Worm (Caenorhabditis elegans): ENCODE results near the gene snai-1.

snai-1 gene

ce11 chrIV:274185-274584 lies 39.3 kb downstream of the snai-1 start, which contains the start of gene sma-10:
Gene sma-10, plus strand, starts transcription at chrIV:274420.
- no peak for TF ChIP-seq nhr-25 (tag; optimal IDR thresholded peaks at IDR 0.05; ENCODE audit: borderline replicate concordance, insufficient read depth)
- peak; percentile 74 for TF ChIP-seq mep-1 (tag; optimal IDR thresholded peaks at IDR 0.05)
- TF ChIP-seq R02D3.7 (tag; optimal IDR thresholded peaks at IDR 0.05), result no peak
- no peak for TF ChIP-seq snpc-4 (tag; optimal IDR thresholded peaks at IDR 0.05)
- TF ChIP-seq dve-1 (tag; optimal IDR thresholded peaks at IDR 0.05; ENCODE audit: insufficient read depth), result peak; percentile 98
- no peak for TF ChIP-seq lin-15B (tag; optimal IDR thresholded peaks at IDR 0.05)
- TF ChIP-seq lin-38 (GFP tag; IDR thresholded peaks at IDR 0.05), result peak; percentile 52
- peak; percentile 78; the same call in 1 of the 2 replicates for TF ChIP-seq lin-1 (GFP tag; IDR thresholded peaks at IDR 0.05)
- TF ChIP-seq tra-1 (GFP tag; IDR thresholded peaks at IDR 0.05), result peak; percentile 15; the same call in 1 of the 2 replicates
- TF ChIP-seq php-3 (GFP tag; IDR thresholded peaks at IDR 0.05), result peak; percentile 89
- TF ChIP-seq nhr-102 (tag; optimal IDR thresholded peaks at IDR 0.05), result peak; percentile 58
- no peak for TF ChIP-seq ceh-32 (tag; optimal IDR thresholded peaks at IDR 0.05; ENCODE audit: poor library complexity)
- no peak for TF ChIP-seq zag-1 (tag; optimal IDR thresholded peaks at IDR 0.05)
- no peak for TF ChIP-seq gei-8 (GFP tag; optimal IDR thresholded peaks at IDR 0.05)
- TF ChIP-seq hlh-11 (tag; optimal IDR thresholded peaks at IDR 0.05), result peak; percentile 93
- TF ChIP-seq mdl-1 (tag; optimal IDR thresholded peaks at IDR 0.05), result peak in 1 of 2 experiments; percentile 61
- TF ChIP-seq nhr-76 (tag; optimal IDR thresholded peaks at IDR 0.05), result no peak
- peak in 1 of 2 experiments; percentile 29 for TF ChIP-seq hif-1 (tag; optimal IDR thresholded peaks at IDR 0.05)
- peak in 1 of 2 experiments; percentile 49 for TF ChIP-seq unc-62 (GFP tag; optimal IDR thresholded peaks at IDR 0.05 in 1 of 2)
- no peak for TF ChIP-seq unc-62 (tag; optimal IDR thresholded peaks at IDR 0.05)
- TF ChIP-seq pqm-1 (tag; optimal IDR thresholded peaks at IDR 0.05), result peak; percentile 99
- no peak for TF ChIP-seq Y75B8A.6 (GFP tag; IDR thresholded peaks at IDR 0.05)
- TF ChIP-seq nhr-77 (tag; optimal IDR thresholded peaks at IDR 0.05), result peak; percentile 92
- no peak for TF ChIP-seq ztf-11 (tag; optimal IDR thresholded peaks at IDR 0.05)
- TF ChIP-seq unc-130 (GFP tag; optimal IDR thresholded peaks at IDR 0.05), result no peak
- peak; percentile 65 for TF ChIP-seq pha-4 (GFP tag; IDR thresholded peaks at IDR 0.05)
- TF ChIP-seq pha-4 (tag; optimal IDR thresholded peaks at IDR 0.05), result no peak
- TF ChIP-seq hlh-30 (tag; optimal IDR thresholded peaks at IDR 0.05; ENCODE audit: insufficient read depth), result peak; percentile 71
- TF ChIP-seq dmd-6 (GFP tag; IDR thresholded peaks at IDR 0.05), result peak; percentile 83
- TF ChIP-seq ceh-62 (tag; optimal IDR thresholded peaks at IDR 0.05), result no peak
- no peak for TF ChIP-seq F49E8.2 (tag; optimal IDR thresholded peaks at IDR 0.05; ENCODE audit: borderline replicate concordance)
- peak; percentile 38 for TF ChIP-seq cey-2 (tag; optimal IDR thresholded peaks at IDR 0.05; ENCODE audit: borderline replicate concordance, insufficient read depth)
- TF ChIP-seq nhr-48 (tag; optimal IDR thresholded peaks at IDR 0.05), result peak; percentile 64
- TF ChIP-seq snpc-1.2 (GFP tag; IDR thresholded peaks at IDR 0.05), result no peak
- TF ChIP-seq ztf-7 (tag; optimal IDR thresholded peaks at IDR 0.05), result no peak
- peak; percentile 32 for TF ChIP-seq mxl-3 (GFP tag; optimal IDR thresholded peaks at IDR 0.05)
- TF ChIP-seq nhr-41 (GFP tag; IDR thresholded peaks at IDR 0.05), result no peak
- peak; percentile 34 for TF ChIP-seq dpl-1 (GFP tag; optimal IDR thresholded peaks at IDR 0.05)
- TF ChIP-seq aly-2 (tag; optimal IDR thresholded peaks at IDR 0.05), result no peak
- TF ChIP-seq daf-16 (GFP tag; optimal IDR thresholded peaks at IDR 0.05), result peak in 1 of 2 experiments; percentile 25
- peak; percentile 92 for TF ChIP-seq daf-16 (tag; optimal IDR thresholded peaks at IDR 0.05)
- TF ChIP-seq Y105C5A.15 (GFP tag; IDR thresholded peaks at IDR 0.05), result no peak
- no peak for TF ChIP-seq skn-1 (tag; optimal IDR thresholded peaks at IDR 0.05)
- no peak for TF ChIP-seq tag-97 (GFP tag; IDR thresholded peaks at IDR 0.05)
- TF ChIP-seq T20F7.1 (GFP tag; optimal IDR thresholded peaks at IDR 0.05), result peak; percentile 54
- TF ChIP-seq mes-2 (tag; optimal IDR thresholded peaks at IDR 0.05; ENCODE audit: poor library complexity, severe bottlenecking), result peak; percentile 40
- peak; percentile 92 for TF ChIP-seq nhr-28 (tag; optimal IDR thresholded peaks at IDR 0.05)
- TF ChIP-seq lir-3 (tag; optimal IDR thresholded peaks at IDR 0.05), result no peak
